Fruit fly (Drosophila melanogaster): Measurements from ENCODE around the gene Adgf-C.

- TF ChIP-seq psq (optimal IDR thresholded peaks at IDR 0.05): no peak
- no peak for TF ChIP-seq Sin3A (optimal IDR thresholded peaks at IDR 0.05)
- TF ChIP-seq h (optimal IDR thresholded peaks at IDR 0.05): no peak
- TF ChIP-seq ttk (optimal IDR thresholded peaks at IDR 0.05): no peak
- TF ChIP-seq insv (optimal IDR thresholded peaks at IDR 0.05): no peak
Measured at dm6 chr3R:13685969-13686368, 20.6 kb upstream of the Adgf-C start.
